Fruit fly (Drosophila melanogaster) whole organism, embryonic: ENCODE measurements around the gene CG18428.

ENCODE experiments used
- Atf3 ChIP-seq: fragments of 200-800 bp; sonication (Bioruptor generic); optimal IDR thresholded peaks from 3 replicates; lab custom pipeline; 2016; ENCODE audit warnings: missing biosample characterization, missing genetic modification characterization
- Bteb2 ChIP-seq: fragments of 200-800 bp; sonication (Bioruptor generic); optimal IDR thresholded peaks from 2 replicates; lab custom pipeline; 2016; ENCODE audit warnings: missing biosample characterization, missing genetic modification characterization
- CG10267 ChIP-seq: fragments of 200-800 bp; sonication (Bioruptor generic); optimal IDR thresholded peaks from 2 replicates; lab custom pipeline; 2018; ENCODE audit warnings: missing biosample characterization, mild to moderate bottlenecking, missing genetic modification characterization, moderate library complexity
- CG10462 ChIP-seq: fragments of 200-800 bp; sonication (Bioruptor generic); optimal IDR thresholded peaks from 2 replicates; lab custom pipeline; 2016; ENCODE audit warnings: missing biosample characterization, missing genetic modification characterization
- CG11456 ChIP-seq: fragments of 200-800 bp; sonication (Bioruptor generic); IDR thresholded peaks from 3 replicates; pipeline ENCODE4 v1.3.6; 2022; ENCODE audit warnings: missing biosample characterization, missing genetic modification characterization
- CG11723 ChIP-seq: fragments of 200-800 bp; sonication (Bioruptor generic); optimal IDR thresholded peaks from 2 replicates; lab custom pipeline; 2017; ENCODE audit warnings: missing biosample characterization, mild to moderate bottlenecking, missing genetic modification characterization
- CG14014 ChIP-seq: fragments of 200-800 bp; sonication (Bioruptor generic); IDR thresholded peaks from 2 replicates; pipeline ENCODE4 v1.3.6; 2022; ENCODE audit warnings: missing biosample characterization, missing genetic modification characterization
- CG14860 ChIP-seq: fragments of 200-800 bp; sonication (Bioruptor generic); IDR thresholded peaks from 3 replicates; pipeline ENCODE4 v1.3.6; 2022; ENCODE audit warnings: missing biosample characterization, missing genetic modification characterization; ENCODE audit not compliant: partially characterized antibody
- CG16779 ChIP-seq: fragments of 200-800 bp; sonication (Bioruptor generic); IDR thresholded peaks from 2 replicates; pipeline ENCODE4 v1.3.6; 2022; ENCODE audit warnings: missing biosample characterization, missing genetic modification characterization
- CG17328 ChIP-seq: fragments of 200-800 bp; sonication (Bioruptor generic); IDR thresholded peaks from 2 replicates; pipeline ENCODE4 v1.3.6; 2022; ENCODE audit warnings: missing biosample characterization, missing genetic modification characterization
- CG18476 ChIP-seq: fragments of 200-800 bp; sonication (Bioruptor generic); optimal IDR thresholded peaks from 2 replicates; lab custom pipeline; 2016; ENCODE audit warnings: missing biosample characterization, mild to moderate bottlenecking, missing genetic modification characterization
- CG18764 ChIP-seq: fragments of 200-800 bp; sonication (Bioruptor generic); optimal IDR thresholded peaks from 3 replicates; lab custom pipeline; 2016; ENCODE audit warnings: missing biosample characterization, missing genetic modification characterization
- CG32767 ChIP-seq: fragments of 200-800 bp; sonication (Bioruptor generic); IDR thresholded peaks from 2 replicates; pipeline ENCODE4 v1.3.6; 2022; ENCODE audit warnings: missing biosample characterization, missing genetic modification characterization
- CG32772 ChIP-seq: fragments of 200-800 bp; sonication (Bioruptor generic); IDR thresholded peaks from 2 replicates; pipeline ENCODE4 v1.3.6; 2022; ENCODE audit warnings: missing biosample characterization, missing genetic modification characterization
- CG34422 ChIP-seq: fragments of 200-800 bp; sonication (Bioruptor generic); IDR thresholded peaks from 3 replicates; pipeline ENCODE4 v1.3.6; 2022; ENCODE audit warnings: missing biosample characterization, missing genetic modification characterization
- CG5245 ChIP-seq: fragments of 200-800 bp; sonication (Bioruptor generic); optimal IDR thresholded peaks from 3 replicates; lab custom pipeline; 2016; ENCODE audit warnings: missing biosample characterization, missing genetic modification characterization
- CG8944 ChIP-seq: fragments of 200-800 bp; sonication (Bioruptor generic); optimal IDR thresholded peaks from 3 replicates; lab custom pipeline; 2016; ENCODE audit warnings: missing biosample characterization, missing genetic modification characterization
- Dek ChIP-seq: fragments of 200-800 bp; sonication (Bioruptor generic); optimal IDR thresholded peaks from 3 replicates; lab custom pipeline; 2019; ENCODE audit warnings: missing biosample characterization, mild to moderate bottlenecking, missing genetic modification characterization, moderate library complexity
- Fer2 ChIP-seq: fragments of 200-800 bp; sonication (Bioruptor generic); optimal IDR thresholded peaks from 2 replicates; lab custom pipeline; 2018; ENCODE audit warnings: missing biosample characterization, mild to moderate bottlenecking, missing genetic modification characterization, moderate library complexity
- Fer3 ChIP-seq: fragments of 200-800 bp; sonication (Bioruptor generic); optimal IDR thresholded peaks from 2 replicates; lab custom pipeline; 2018; ENCODE audit warnings: missing biosample characterization, mild to moderate bottlenecking, missing genetic modification characterization, moderate library complexity
- H2.0 ChIP-seq: fragments of 200-800 bp; sonication (Bioruptor generic); IDR thresholded peaks from 2 replicates; pipeline ENCODE4 v1.3.6; 2022; ENCODE audit warnings: missing biosample characterization, missing genetic modification characterization
- HHEX ChIP-seq: fragments of 200-800 bp; sonication (Bioruptor generic); optimal IDR thresholded peaks from 3 replicates; lab custom pipeline; 2017; ENCODE audit warnings: missing biosample characterization, mild to moderate bottlenecking, missing genetic modification characterization, missing genetic modification reagents
- HLHmδ ChIP-seq: fragments of 200-800 bp; sonication (Bioruptor generic); optimal IDR thresholded peaks from 2 replicates; lab custom pipeline; 2018; ENCODE audit warnings: missing biosample characterization, mild to moderate bottlenecking, missing genetic modification characterization, moderate library complexity
- MBD-R2 ChIP-seq: fragments of 200-800 bp; sonication (Bioruptor generic); IDR thresholded peaks from 2 replicates; pipeline ENCODE4 v1.3.6; 2022; ENCODE audit warnings: missing biosample characterization, missing genetic modification characterization
- Med ChIP-seq: fragments of 200-800 bp; sonication (Bioruptor generic); peaks from one replicate; lab custom pipeline; 2016; ENCODE audit warnings: missing biosample characterization, missing genetic modification characterization, mild to moderate bottlenecking, inconsistent platforms, moderate library complexity
- Myb ChIP-seq: fragments of 200-800 bp; sonication (Bioruptor generic); optimal IDR thresholded peaks from 2 replicates; lab custom pipeline; 2016; ENCODE audit warnings: missing biosample characterization, missing genetic modification characterization
- Oli ChIP-seq: fragments of 200-800 bp; sonication (Bioruptor generic); optimal IDR thresholded peaks from 2 replicates; lab custom pipeline; 2018; ENCODE audit warnings: missing biosample characterization, mild to moderate bottlenecking, missing genetic modification characterization, moderate library complexity
- Ptx1 ChIP-seq: fragments of 200-800 bp; sonication (Bioruptor generic); IDR thresholded peaks from 2 replicates; pipeline ENCODE4 v1.3.6; 2022; ENCODE audit warnings: missing biosample characterization, missing genetic modification characterization
- TFAM ChIP-seq: fragments of 200-800 bp; sonication (Bioruptor generic); optimal IDR thresholded peaks from 2 replicates; lab custom pipeline; 2017; ENCODE audit warnings: missing biosample characterization, missing genetic modification characterization, inconsistent platforms
- az2 ChIP-seq: fragments of 200-800 bp; sonication (Bioruptor generic); optimal IDR thresholded peaks from 3 replicates; lab custom pipeline; 2016; ENCODE audit warnings: missing biosample characterization, missing genetic modification characterization
- bcd ChIP-seq: fragments of 200-800 bp; sonication (Bioruptor generic); optimal IDR thresholded peaks from 2 replicates; lab custom pipeline; 2017; ENCODE audit warnings: missing biosample characterization, mild to moderate bottlenecking, missing genetic modification characterization
- bowl ChIP-seq: fragments of 200-800 bp; sonication (Bioruptor generic); IDR thresholded peaks from 2 replicates; pipeline ENCODE4 v1.3.6; 2022; ENCODE audit warnings: missing biosample characterization, missing genetic modification characterization
- da ChIP-seq: fragments of 200-800 bp; sonication (Bioruptor generic); optimal IDR thresholded peaks from 2 replicates; lab custom pipeline; 2016; ENCODE audit warnings: missing biosample characterization, missing genetic modification characterization
- disco-r ChIP-seq: fragments of 200-800 bp; sonication (Bioruptor generic); optimal IDR thresholded peaks from 2 replicates; lab custom pipeline; 2016; ENCODE audit warnings: missing biosample characterization, missing genetic modification characterization
- dmrt99B ChIP-seq: fragments of 200-800 bp; sonication (Bioruptor generic); optimal IDR thresholded peaks from 2 replicates; lab custom pipeline; 2018; ENCODE audit warnings: missing biosample characterization, mild to moderate bottlenecking, missing genetic modification characterization, moderate library complexity
- fd64A ChIP-seq: fragments of 200-800 bp; sonication (Bioruptor generic); optimal IDR thresholded peaks from 3 replicates; lab custom pipeline; 2018; ENCODE audit warnings: missing biosample characterization, mild to moderate bottlenecking, missing genetic modification characterization
- gce ChIP-seq: fragments of 200-800 bp; sonication (Bioruptor generic); IDR thresholded peaks from 3 replicates; pipeline ENCODE4 v1.3.6; 2022; ENCODE audit warnings: missing biosample characterization, missing genetic modification characterization
- gem ChIP-seq: fragments of 200-800 bp; sonication (Bioruptor generic); optimal IDR thresholded peaks from 2 replicates; lab custom pipeline; 2019; ENCODE audit warnings: missing biosample characterization, mild to moderate bottlenecking, missing genetic modification characterization, moderate library complexity
- grau ChIP-seq: fragments of 200-800 bp; optimal IDR thresholded peaks from 3 replicates; lab custom pipeline; 2019; ENCODE audit warnings: missing biosample characterization, mild to moderate bottlenecking, missing genetic modification characterization, moderate library complexity
- kni ChIP-seq: fragments of 200-800 bp; sonication (Bioruptor generic); optimal IDR thresholded peaks from 3 replicates; lab custom pipeline; 2017; ENCODE audit warnings: mild to moderate bottlenecking, missing biosample characterization, missing genetic modification reagents, missing genetic modification characterization
- mam ChIP-seq: fragments of 200-800 bp; sonication (Bioruptor generic); optimal IDR thresholded peaks from 3 replicates; lab custom pipeline; 2016; ENCODE audit warnings: missing biosample characterization, missing genetic modification characterization
- p53 ChIP-seq: fragments of 200-800 bp; sonication (Bioruptor generic); optimal IDR thresholded peaks from 2 replicates; lab custom pipeline; 2016; ENCODE audit warnings: missing biosample characterization, missing genetic modification characterization
- pb ChIP-seq: fragments of 200-800 bp; sonication (Bioruptor generic); optimal IDR thresholded peaks from 3 replicates; lab custom pipeline; 2016; ENCODE audit warnings: missing biosample characterization, missing genetic modification characterization
- phol ChIP-seq: fragments of 200-800 bp; sonication (Bioruptor generic); optimal IDR thresholded peaks from 3 replicates; lab custom pipeline; 2018; ENCODE audit warnings: missing biosample characterization, mild to moderate bottlenecking, missing genetic modification characterization, moderate library complexity
- sens-2 ChIP-seq: fragments of 200-800 bp; sonication (Bioruptor generic); IDR thresholded peaks from 2 replicates; pipeline ENCODE4 v1.3.6; 2022; ENCODE audit warnings: missing biosample characterization, missing genetic modification characterization
- sqz ChIP-seq: fragments of 200-800 bp; sonication (Bioruptor generic); optimal IDR thresholded peaks from 3 replicates; lab custom pipeline; 2018; ENCODE audit warnings: missing biosample characterization, mild to moderate bottlenecking, missing genetic modification characterization
- tll ChIP-seq, 2 experiments: fragments of 200-800 bp in 1 of 2; fragments of >200 bp in 1 of 2; sonication (Bioruptor generic) in 1 of 2; optimal IDR thresholded peaks; 2 replicates each; lab custom pipeline; 2017 to 2019; ENCODE audit warnings: missing biosample characterization in 2 of 2, missing genetic modification characterization in 2 of 2, mild to moderate bottlenecking in 1 of 2, moderate library complexity in 1 of 2
- unpg ChIP-seq: fragments of 200-800 bp; sonication (Bioruptor generic); optimal IDR thresholded peaks from 3 replicates; lab custom pipeline; 2018; ENCODE audit warnings: missing biosample characterization, mild to moderate bottlenecking, missing genetic modification characterization, moderate library complexity

CG18428 gene

DNA sequence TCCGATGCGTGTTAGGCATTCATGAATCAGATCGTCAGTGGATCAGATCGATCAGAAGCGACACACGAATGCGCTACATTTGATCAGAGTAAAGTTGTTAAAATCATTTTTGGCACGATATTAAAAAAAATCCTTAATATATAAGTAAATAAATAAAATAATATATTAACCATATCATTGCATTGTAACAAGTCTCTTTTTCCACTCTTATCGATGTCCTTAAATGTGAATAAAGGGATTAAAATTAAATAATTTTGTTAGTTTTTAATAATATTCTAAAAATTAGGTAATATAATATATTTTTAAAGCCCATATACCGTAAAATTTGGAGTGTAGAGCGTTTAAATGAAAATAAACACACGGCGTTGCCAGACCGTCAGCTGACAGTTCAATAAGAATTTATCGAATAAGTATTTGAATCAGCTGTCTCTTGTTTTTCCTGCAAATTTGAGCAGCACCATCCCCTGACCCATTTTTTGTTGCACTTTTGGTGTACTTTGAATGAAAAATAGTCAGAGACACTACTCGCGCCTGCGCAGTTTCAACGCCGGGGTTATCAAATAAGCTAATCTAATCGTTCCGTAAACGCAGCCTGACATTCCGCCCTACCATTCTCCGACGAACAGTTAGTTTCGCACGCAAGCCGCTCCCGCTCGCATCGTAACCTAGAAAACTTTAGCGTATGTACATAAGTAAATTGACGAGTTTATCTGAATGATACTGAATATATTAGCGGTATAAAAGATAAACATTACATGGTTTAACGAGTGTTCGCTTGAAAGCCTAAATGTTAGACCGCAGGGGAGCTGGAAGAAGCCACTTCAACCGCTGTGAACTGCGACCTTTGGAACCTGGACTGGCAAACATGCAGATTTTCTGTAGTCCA lies 43.0 kb downstream of the CG18428 start, which contains the start of the genes p38a and CG6178 (continued):
- TF ChIP-seq fd64A (peak; percentile 55), bcd (GFP tag; lab: Kevin White, UChicago) (peak; percentile 98), tll (GFP tag; optimal IDR thresholded peaks at IDR 0.05; lab: Kevin White, UChicago) (no peak), CG14014 (GFP tag; lab: Robert Waterston, UW) (peak; percentile 97), bowl (peak; percentile 90), MBD-R2 (peak; percentile 81), Fer3 (tag; lab: Kevin White, UChicago) (peak; percentile 98), CG18764 (peak; percentile 86), pb (GFP tag; lab: Kevin White, UChicago) (no peak), CG32772 (GFP tag; lab: Robert Waterston, UW) (peak; percentile 97), HLHmδ (GFP tag; lab: Kevin White, UChicago) (no peak), phol (tag; lab: Kevin White, UChicago) (peak; percentile 98), grau (tag; lab: Kevin White, UChicago) (peak; percentile 98), CG14860 (GFP tag; lab: Robert Waterston, UW) (no peak), gce (GFP tag; lab: Robert Waterston, UW) (peak; percentile 90), CG8944 (GFP tag; lab: Kevin White, UChicago) (peak; percentile 36), Ptx1 (GFP tag; lab: Robert Waterston, UW) (peak; percentile 99), CG18476 (peak; percentile 83), p53 (GFP tag; lab: Kevin White, UChicago) (no peak), H2.0 (peak; percentile 94), CG10267 (tag; lab: Kevin White, UChicago) (peak; percentile 94), Dek (tag; lab: Kevin White, UChicago) (peak; percentile 98), Bteb2 (GFP tag; lab: Kevin White, UChicago) (peak; percentile 21), disco-r (GFP tag; lab: Kevin White, UChicago) (no peak), da (GFP tag; lab: Kevin White, UChicago) (no peak), CG5245 (peak; percentile 82), sens-2 (GFP tag; lab: Robert Waterston, UW) (peak; percentile 83), mam (peak; percentile 72), Fer2 (peak; percentile 97), CG16779 (GFP tag; lab: Robert Waterston, UW) (peak; percentile 79), CG11723 (GFP tag; lab: Kevin White, UChicago) (peak; percentile 91), dmrt99B (tag; lab: Kevin White, UChicago) (peak; percentile 99), Oli (tag; lab: Kevin White, UChicago) (peak; percentile 99), gem (tag; lab: Kevin White, UChicago) (peak; percentile 99), CG11456 (GFP tag; lab: Robert Waterston, UW) (peak; percentile 96), CG10462 (GFP tag; lab: Kevin White, UChicago) (peak; percentile 82), unpg (GFP tag; lab: Kevin White, UChicago) (peak; percentile 96), Atf3 (peak; percentile 26), CG34422 (GFP tag; lab: Robert Waterston, UW) (peak; percentile 96), HHEX (peak; percentile 97), CG17328 (peak; percentile 95), az2 (GFP tag; lab: Kevin White, UChicago) (peak; percentile 93), sqz (GFP tag; lab: Kevin White, UChicago) (peak; percentile 91), TFAM (GFP tag; lab: Kevin White, UChicago) (no peak), CG32767 (peak; percentile 98), Myb (GFP tag; lab: Kevin White, UChicago) (peak; percentile 33), kni (no peak), Med (GFP tag; lab: Kevin White, UChicago) (peak; percentile 84)
